Worm (Caenorhabditis elegans): ENCODE measurements around the gene hsp-25.

hsp-25 gene

ce11 chrX:6003853-6004252 lies 35.6 kb downstream of the hsp-25 start, which contains the start of gene sups-1:
sups-1 (plus strand) TSS chrX:6004153.
- TF ChIP-seq ztf-23 (GFP tag; IDR thresholded peaks at IDR 0.05) (no peak), flt-1 (GFP tag; IDR thresholded peaks at IDR 0.05) (no peak), tab-1 (GFP tag; IDR thresholded peaks at IDR 0.05) (no peak), ztf-29 (GFP tag; IDR thresholded peaks at IDR 0.05) (no peak), ref-1 (GFP tag; conservative IDR thresholded peaks at IDR 0.05) (no peak), cog-1 (tag; optimal IDR thresholded peaks at IDR 0.05) (no peak), T22C8.4 (GFP tag; IDR thresholded peaks at IDR 0.05) (no peak), klf-2 (GFP tag; conservative IDR thresholded peaks at IDR 0.05) (no peak), med-1 (GFP tag; optimal IDR thresholded peaks at IDR 0.05; ENCODE audit: insufficient read depth) (no peak)

- TF ChIP-seq ref-1 (GFP tag; conservative IDR thresholded peaks at IDR 0.05): no peak
These were observed 37.0 kb downstream of the hsp-25 start for ce11 chrX:6002479-6002878.

- TF ChIP-seq flt-1 (GFP tag; IDR thresholded peaks at IDR 0.05) (no peak), tab-1 (GFP tag; IDR thresholded peaks at IDR 0.05) (no peak), ref-1 (GFP tag; conservative IDR thresholded peaks at IDR 0.05) (no peak), cog-1 (tag; optimal IDR thresholded peaks at IDR 0.05) (no peak), klf-2 (GFP tag; conservative IDR thresholded peaks at IDR 0.05) (no peak), ztf-23 (GFP tag; IDR thresholded peaks at IDR 0.05) (no peak), T22C8.4 (GFP tag; IDR thresholded peaks at IDR 0.05) (no peak), med-1 (GFP tag; optimal IDR thresholded peaks at IDR 0.05; ENCODE audit: insufficient read depth) (no peak), ztf-29 (GFP tag; IDR thresholded peaks at IDR 0.05) (no peak)
These were observed 38.0 kb downstream of the hsp-25 start, which contains the start of gene F22F4.4 for ce11 chrX:6001432-6001831. F22F4.4 (minus strand) TSS chrX:6001532.

- TF ChIP-seq klf-2 (GFP tag; conservative IDR thresholded peaks at IDR 0.05) (no peak), ztf-29 (GFP tag; IDR thresholded peaks at IDR 0.05) (no peak), ztf-23 (GFP tag; IDR thresholded peaks at IDR 0.05) (no peak), tab-1 (GFP tag; IDR thresholded peaks at IDR 0.05) (no peak), med-1 (GFP tag; optimal IDR thresholded peaks at IDR 0.05; ENCODE audit: insufficient read depth) (no peak), ref-1 (GFP tag; conservative IDR thresholded peaks at IDR 0.05) (no peak), flt-1 (GFP tag; IDR thresholded peaks at IDR 0.05) (no peak), T22C8.4 (GFP tag; IDR thresholded peaks at IDR 0.05) (no peak), cog-1 (tag; optimal IDR thresholded peaks at IDR 0.05) (no peak)
These were observed 40.3 kb downstream of the hsp-25 start, which contains the start of gene F22F4.9 for ce11 chrX:5999103-5999554. F22F4.9 (minus strand) TSS chrX:5999504.

- TF ChIP-seq tab-1 (GFP tag; IDR thresholded peaks at IDR 0.05): peak; percentile 53; the same call in 1 of the 2 replicates
- TF ChIP-seq ztf-23 (GFP tag; IDR thresholded peaks at IDR 0.05): 0 out of 2 replicates have a peak, but pooled peaks have one; percentile 55
- no peak for TF ChIP-seq ref-1 (GFP tag; conservative IDR thresholded peaks at IDR 0.05)
- TF ChIP-seq flt-1 (GFP tag; IDR thresholded peaks at IDR 0.05): 0 out of 2 replicates have a peak, but pooled peaks have one; percentile 4
- 0 out of 2 replicates have a peak, but pooled peaks have one; percentile 3 for TF ChIP-seq T22C8.4 (GFP tag; IDR thresholded peaks at IDR 0.05)
- TF ChIP-seq cog-1 (tag; optimal IDR thresholded peaks at IDR 0.05): no peak
These were observed 43.7 kb downstream of the hsp-25 start, which contains the start of gene inx-3 for ce11 chrX:5995613-5996206. inx-3 (plus strand) TSS chrX:5996156.

- no peak for TF ChIP-seq cog-1 (tag; optimal IDR thresholded peaks at IDR 0.05)
- TF ChIP-seq flt-1 (GFP tag; IDR thresholded peaks at IDR 0.05): no peak
- TF ChIP-seq tab-1 (GFP tag; IDR thresholded peaks at IDR 0.05): no peak
- TF ChIP-seq ref-1 (GFP tag; conservative IDR thresholded peaks at IDR 0.05): no peak
- no peak for TF ChIP-seq ztf-29 (GFP tag; IDR thresholded peaks at IDR 0.05)
- TF ChIP-seq ztf-23 (GFP tag; IDR thresholded peaks at IDR 0.05): no peak
- TF ChIP-seq med-1 (GFP tag; optimal IDR thresholded peaks at IDR 0.05; ENCODE audit: insufficient read depth): no peak
- TF ChIP-seq klf-2 (GFP tag; conservative IDR thresholded peaks at IDR 0.05): no peak
- no peak for TF ChIP-seq T22C8.4 (GFP tag; IDR thresholded peaks at IDR 0.05)
These were observed 45.4 kb downstream of the hsp-25 start for ce11 chrX:5994004-5994403.

ce11 chrX:5992770-5993169 lies 46.7 kb downstream of the hsp-25 start, which contains the start of gene F22F4.5:
F22F4.5 (minus strand) TSS chrX:5992870.
- TF ChIP-seq flt-1 (GFP tag; IDR thresholded peaks at IDR 0.05) (no peak), tab-1 (GFP tag; IDR thresholded peaks at IDR 0.05) (no peak), cog-1 (tag; optimal IDR thresholded peaks at IDR 0.05) (no peak), klf-2 (GFP tag; conservative IDR thresholded peaks at IDR 0.05) (no peak), ztf-23 (GFP tag; IDR thresholded peaks at IDR 0.05) (no peak), ztf-29 (GFP tag; IDR thresholded peaks at IDR 0.05) (no peak), ref-1 (GFP tag; conservative IDR thresholded peaks at IDR 0.05) (no peak), med-1 (GFP tag; optimal IDR thresholded peaks at IDR 0.05; ENCODE audit: insufficient read depth) (no peak), T22C8.4 (GFP tag; IDR thresholded peaks at IDR 0.05) (no peak)

- TF ChIP-seq med-1 (GFP tag; optimal IDR thresholded peaks at IDR 0.05; ENCODE audit: insufficient read depth): no peak
- no peak for TF ChIP-seq cog-1 (tag; optimal IDR thresholded peaks at IDR 0.05)
- TF ChIP-seq ztf-23 (GFP tag; IDR thresholded peaks at IDR 0.05): no peak
- TF ChIP-seq klf-2 (GFP tag; conservative IDR thresholded peaks at IDR 0.05): no peak
- TF ChIP-seq ztf-29 (GFP tag; IDR thresholded peaks at IDR 0.05): no peak
- TF ChIP-seq ref-1 (GFP tag; conservative IDR thresholded peaks at IDR 0.05): no peak
- TF ChIP-seq flt-1 (GFP tag; IDR thresholded peaks at IDR 0.05): no peak
- no peak for TF ChIP-seq tab-1 (GFP tag; IDR thresholded peaks at IDR 0.05)
- TF ChIP-seq T22C8.4 (GFP tag; IDR thresholded peaks at IDR 0.05): no peak
These were observed 51.5 kb downstream of the hsp-25 start for ce11 chrX:5987910-5988309.

- TF ChIP-seq ref-1 (GFP tag; conservative IDR thresholded peaks at IDR 0.05) (no peak), klf-2 (GFP tag; conservative IDR thresholded peaks at IDR 0.05) (no peak), med-1 (GFP tag; optimal IDR thresholded peaks at IDR 0.05; ENCODE audit: insufficient read depth) (no peak), ztf-23 (GFP tag; IDR thresholded peaks at IDR 0.05) (no peak), tab-1 (GFP tag; IDR thresholded peaks at IDR 0.05) (no peak), T22C8.4 (GFP tag; IDR thresholded peaks at IDR 0.05) (no peak), ztf-29 (GFP tag; IDR thresholded peaks at IDR 0.05) (no peak), cog-1 (tag; optimal IDR thresholded peaks at IDR 0.05) (no peak), flt-1 (GFP tag; IDR thresholded peaks at IDR 0.05) (no peak)
These were observed 53.7 kb downstream of the hsp-25 start for ce11 chrX:5985720-5986119.

Measured in whole organism, midembryonic.